Worm (Caenorhabditis elegans) whole organism, L2 larva: ENCODE data around the gene Y57A10B.7.

Experiments used
- F13H6.1 ChIP-seq: sonication (generic microtip); optimal IDR thresholded peaks from 2 replicates; lab custom pipeline; 2016; ENCODE audit warnings: missing genetic modification characterization, missing compliant biosample characterization
- R02D3.7 ChIP-seq: fragments of 150-350 bp; optimal IDR thresholded peaks from 2 replicates; lab custom pipeline; 2014; ENCODE audit warnings: missing biosample characterization, missing genetic modification characterization
- ZK546.5 ChIP-seq: sonication (generic microtip); optimal IDR thresholded peaks from 2 replicates; lab custom pipeline; 2017; ENCODE audit warnings: missing biosample characterization, missing genetic modification characterization
- alr-1 ChIP-seq: fragments of 150-350 bp; optimal IDR thresholded peaks from 2 replicates; lab custom pipeline; 2014; ENCODE audit warnings: missing biosample characterization, missing genetic modification characterization
- aly-2 ChIP-seq: fragments of 150-350 bp; optimal IDR thresholded peaks from 2 replicates; lab custom pipeline; 2014; ENCODE audit warnings: missing biosample characterization, missing genetic modification characterization
- ama-1 ChIP-seq: fragments of 150-350 bp; optimal IDR thresholded peaks from 2 replicates; lab custom pipeline; 2018; ENCODE audit warnings: inconsistent platforms
- blmp-1 ChIP-seq: sonication (generic microtip); optimal IDR thresholded peaks from 2 replicates; lab custom pipeline; 2017; ENCODE audit warnings: missing genetic modification characterization, mild to moderate bottlenecking, missing compliant biosample characterization, antibody characterized with exemption, moderate library complexity; ENCODE audit not compliant: insufficient read depth
- ceh-16 ChIP-seq: fragments of 150-350 bp; optimal IDR thresholded peaks from 2 replicates; lab custom pipeline; 2014; ENCODE audit warnings: missing biosample characterization, missing genetic modification characterization
- ceh-82 ChIP-seq: fragments of 150-350 bp; optimal IDR thresholded peaks from 2 replicates; lab custom pipeline; 2014; ENCODE audit warnings: missing biosample characterization, missing genetic modification characterization
- crh-2 ChIP-seq: sonication (generic microtip); optimal IDR thresholded peaks from 2 replicates; lab custom pipeline; 2017; ENCODE audit warnings: missing biosample characterization, missing genetic modification characterization
- dmd-4 ChIP-seq: sonication (generic microtip); optimal IDR thresholded peaks from 2 replicates; lab custom pipeline; 2017; ENCODE audit warnings: missing biosample characterization, missing genetic modification characterization
- egl-27 ChIP-seq: sonication (generic microtip); optimal IDR thresholded peaks from 3 replicates; lab custom pipeline; 2017; ENCODE audit warnings: missing biosample characterization, missing genetic modification reagents, missing genetic modification characterization
- elt-1 ChIP-seq: fragments of 150-350 bp; optimal IDR thresholded peaks from 2 replicates; lab custom pipeline; 2014; ENCODE audit warnings: missing biosample characterization, missing genetic modification characterization
- elt-3 ChIP-seq: sonication (generic microtip); optimal IDR thresholded peaks from 2 replicates; lab custom pipeline; 2017; ENCODE audit warnings: missing biosample characterization, missing genetic modification characterization
- lin-13 ChIP-seq: fragments of 150-350 bp; optimal IDR thresholded peaks from 2 replicates; lab custom pipeline; 2014; ENCODE audit warnings: missing biosample characterization, missing genetic modification reagents, missing genetic modification characterization
- lin-39 ChIP-seq: fragments of 150-350 bp; optimal IDR thresholded peaks from 2 replicates; lab custom pipeline; 2014; ENCODE audit warnings: missing biosample characterization, missing genetic modification reagents, missing genetic modification characterization
- lsy-2 ChIP-seq, 2 experiments: fragments of 150-350 bp in 1 of 2; sonication (generic microtip) in 1 of 2; optimal IDR thresholded peaks; 2 replicates each; lab custom pipeline; 2014 to 2017; ENCODE audit warnings: missing biosample characterization in 2 of 2, missing genetic modification characterization in 2 of 2
- mbf-1 ChIP-seq: sonication (generic microtip); optimal IDR thresholded peaks from 2 replicates; lab custom pipeline; 2017; ENCODE audit warnings: missing biosample characterization, missing genetic modification characterization
- mdl-1 ChIP-seq, 2 experiments: fragments of 150-350 bp in 1 of 2; sonication (generic microtip) in 1 of 2; optimal IDR thresholded peaks; 2 replicates each; lab custom pipeline; 2017; ENCODE audit warnings: missing biosample characterization in 2 of 2, missing genetic modification characterization in 2 of 2
- nhr-10 ChIP-seq: sonication (generic microtip); optimal IDR thresholded peaks from 2 replicates; lab custom pipeline; 2017; ENCODE audit warnings: missing biosample characterization, missing genetic modification characterization
- nhr-11 ChIP-seq: fragments of 150-350 bp; optimal IDR thresholded peaks from 2 replicates; lab custom pipeline; 2014; ENCODE audit warnings: missing biosample characterization, missing genetic modification characterization
- nhr-12 ChIP-seq: fragments of 150-350 bp; optimal IDR thresholded peaks from 2 replicates; lab custom pipeline; 2014; ENCODE audit warnings: missing biosample characterization, missing genetic modification characterization
- nhr-129 ChIP-seq: fragments of 150-350 bp; optimal IDR thresholded peaks from 2 replicates; lab custom pipeline; 2014; ENCODE audit warnings: missing biosample characterization, missing genetic modification characterization
- nhr-23 ChIP-seq: fragments of 150-350 bp; optimal IDR thresholded peaks from 2 replicates; lab custom pipeline; 2014; ENCODE audit warnings: missing biosample characterization, missing genetic modification reagents, missing genetic modification characterization
- nhr-237 ChIP-seq: fragments of 150-350 bp; optimal IDR thresholded peaks from 2 replicates; lab custom pipeline; 2014; ENCODE audit warnings: missing biosample characterization, missing genetic modification characterization
- nhr-25 ChIP-seq: fragments of 150-350 bp; sonication (generic microtip); optimal IDR thresholded peaks from 3 replicates; lab custom pipeline; 2014; ENCODE audit warnings: missing biosample characterization, missing genetic modification characterization
- nhr-6 ChIP-seq: fragments of 150-350 bp; optimal IDR thresholded peaks from 2 replicates; lab custom pipeline; 2014; ENCODE audit warnings: missing biosample characterization, missing genetic modification characterization
- nhr-77 ChIP-seq: fragments of 150-350 bp; optimal IDR thresholded peaks from 2 replicates; lab custom pipeline; 2014; ENCODE audit warnings: missing biosample characterization, missing genetic modification characterization
- peb-1 ChIP-seq: fragments of 150-350 bp; optimal IDR thresholded peaks from 2 replicates; lab custom pipeline; 2014; ENCODE audit warnings: missing biosample characterization, missing genetic modification characterization
- sem-4 ChIP-seq: fragments of 150-350 bp; optimal IDR thresholded peaks from 2 replicates; lab custom pipeline; 2014; ENCODE audit warnings: missing biosample characterization, missing genetic modification reagents, missing genetic modification characterization
- skn-1 ChIP-seq: sonication (generic microtip); optimal IDR thresholded peaks from 2 replicates; lab custom pipeline; 2017; ENCODE audit warnings: missing biosample characterization, missing genetic modification characterization
- sma-3 ChIP-seq: sonication (generic microtip); optimal IDR thresholded peaks from 2 replicates; lab custom pipeline; 2016; ENCODE audit warnings: missing genetic modification reagents, missing genetic modification characterization, missing compliant biosample characterization
- sma-9 ChIP-seq, 2 experiments: fragments of 150-350 bp in 1 of 2; sonication (generic microtip) in 1 of 2; optimal IDR thresholded peaks; 2 replicates each; lab custom pipeline; 2014 to 2016; ENCODE audit warnings: missing genetic modification characterization in 2 of 2, mild to moderate bottlenecking in 1 of 2, missing biosample characterization in 1 of 2, missing compliant biosample characterization in 1 of 2, missing genetic modification reagents in 1 of 2, moderate library complexity in 1 of 2
- snpc-4 ChIP-seq: fragments of 150-350 bp; optimal IDR thresholded peaks from 2 replicates; lab custom pipeline; 2014; ENCODE audit warnings: missing biosample characterization, missing genetic modification characterization
- unc-39 ChIP-seq: fragments of 150-350 bp; optimal IDR thresholded peaks from 2 replicates; lab custom pipeline; 2014; ENCODE audit warnings: missing biosample characterization, missing genetic modification characterization
- unc-55 ChIP-seq: fragments of 150-350 bp; sonication (generic microtip); optimal IDR thresholded peaks from 3 replicates; lab custom pipeline; 2014; ENCODE audit warnings: missing biosample characterization, missing genetic modification reagents, missing genetic modification characterization
- unc-62 ChIP-seq: fragments of 150-350 bp; optimal IDR thresholded peaks from 2 replicates; lab custom pipeline; 2014; ENCODE audit warnings: missing biosample characterization, missing genetic modification reagents, missing genetic modification characterization
- zag-1 ChIP-seq: fragments of 150-350 bp; optimal IDR thresholded peaks from 2 replicates; lab custom pipeline; 2014; ENCODE audit warnings: missing biosample characterization, missing genetic modification characterization
- ztf-1 ChIP-seq: fragments of 200-800 bp; sonication (Bioruptor generic); conservative IDR thresholded peaks from 2 replicates; pipeline ENCODE4 v1.3.6; 2022; ENCODE audit warnings: missing genetic modification characterization, missing compliant biosample characterization
- ztf-11 ChIP-seq: sonication (generic microtip); optimal IDR thresholded peaks from 2 replicates; lab custom pipeline; 2017; ENCODE audit warnings: missing biosample characterization, missing genetic modification characterization
- ztf-4 ChIP-seq: fragments of 150-350 bp; optimal IDR thresholded peaks from 2 replicates; lab custom pipeline; 2014; ENCODE audit warnings: missing biosample characterization, missing genetic modification characterization

The Y57A10B.7 gene

ce11 chrII:12401791-12402190 lies 8.2 kb upstream of the Y57A10B.7 start, which contains the start of gene sre-29:
Gene sre-29, minus strand, starts transcription at chrII:12401891.
- TF ChIP-seq F13H6.1, result no peak
- no peak for TF ChIP-seq ceh-16 (tag; lab: Kevin White, UChicago)
- TF ChIP-seq unc-55 (GFP tag; lab: Kevin White, UChicago), result no peak
- no peak for TF ChIP-seq nhr-12
- TF ChIP-seq elt-3, result no peak
- no peak for TF ChIP-seq ztf-11 (tag; lab: Kevin White, UChicago)
- TF ChIP-seq nhr-25 (tag; lab: Kevin White, UChicago), result no peak
- TF ChIP-seq ztf-4, result no peak
- no peak for TF ChIP-seq egl-27 (tag; lab: Kevin White, UChicago)
- no peak for TF ChIP-seq crh-2 (tag; lab: Kevin White, UChicago)
- no peak for TF ChIP-seq aly-2
- TF ChIP-seq dmd-4 (tag; lab: Kevin White, UChicago), result no peak
- no peak for TF ChIP-seq zag-1 (tag; lab: Kevin White, UChicago)
- TF ChIP-seq nhr-237 (tag; lab: Kevin White, UChicago), result no peak
- no peak for TF ChIP-seq elt-1 (tag; lab: Kevin White, UChicago)
- TF ChIP-seq nhr-77 (tag; lab: Kevin White, UChicago), result no peak
- no peak for TF ChIP-seq mbf-1 (tag; lab: Kevin White, UChicago)
- TF ChIP-seq sma-3 (GFP tag; lab: Kevin White, UChicago), result no peak
- no peak for TF ChIP-seq lin-39 (tag; lab: Kevin White, UChicago)
- no peak for TF ChIP-seq ZK546.5 (tag; lab: Kevin White, UChicago)

DNA sequence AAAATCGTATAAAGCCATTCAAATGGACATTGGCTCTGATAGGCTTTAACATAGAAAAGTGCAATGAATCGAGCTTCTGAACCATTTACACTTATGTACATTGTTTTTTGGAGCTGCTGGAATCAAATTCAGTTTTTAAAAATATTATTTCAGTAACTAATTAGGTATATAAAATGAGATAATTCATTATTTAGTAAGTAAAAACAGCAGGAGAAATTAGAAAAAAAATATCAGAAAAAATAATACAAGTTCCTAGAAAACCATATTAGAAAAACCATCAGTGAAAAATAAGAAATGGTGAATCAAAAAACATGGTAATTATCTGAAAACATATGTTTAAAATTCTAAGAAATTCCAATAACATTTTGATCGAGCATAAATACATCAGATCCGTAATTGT lies 4.1 kb upstream of the Y57A10B.7 start, which contains the start of gene F57G9.7:
TSS of gene F57G9.7 (minus strand) at position 101 of the 400 bp plus-strand sequence.
- TF ChIP-seq ceh-82 (tag; lab: Kevin White, UChicago) (no peak), ZK546.5 (tag; lab: Kevin White, UChicago) (no peak), aly-2 (no peak), sem-4 (tag; lab: Kevin White, UChicago) (no peak), blmp-1 (tag; lab: Kevin White, UChicago) (no peak), lsy-2 (tag; optimal IDR thresholded peaks at IDR 0.05; lab: Kevin White, UChicago) (no peak), peb-1 (tag; lab: Kevin White, UChicago) (no peak), elt-3 (no peak), nhr-11 (tag; lab: Kevin White, UChicago) (no peak), R02D3.7 (tag; lab: Kevin White, UChicago) (no peak), sma-9 (GFP tag; optimal IDR thresholded peaks at IDR 0.05; lab: Kevin White, UChicago) (no peak), sma-9 (tag; optimal IDR thresholded peaks at IDR 0.05; lab: Kevin White, UChicago) (no peak), nhr-10 (tag; lab: Kevin White, UChicago) (no peak), unc-62 (GFP tag; lab: Kevin White, UChicago) (no peak), unc-39 (no peak), nhr-129 (tag; lab: Kevin White, UChicago) (no peak), ama-1 (lab: Kevin White, UChicago) (no peak), nhr-23 (tag; lab: Kevin White, UChicago) (no peak), nhr-12 (no peak), mbf-1 (tag; lab: Kevin White, UChicago) (no peak), skn-1 (tag; lab: Kevin White, UChicago) (no peak)

ce11 chrII:12394138-12394537 lies 548 bp upstream of the Y57A10B.7 start:
- no peak for TF ChIP-seq alr-1 (tag; lab: Kevin White, UChicago)
- no peak for TF ChIP-seq lin-13 (GFP tag; lab: Kevin White, UChicago)
- no peak for TF ChIP-seq lsy-2 (tag; optimal IDR thresholded peaks at IDR 0.05; lab: Kevin White, UChicago)
- TF ChIP-seq dmd-4 (tag; lab: Kevin White, UChicago), result no peak
- TF ChIP-seq unc-62 (GFP tag; lab: Kevin White, UChicago), result no peak
- no peak for TF ChIP-seq aly-2
- no peak for TF ChIP-seq nhr-10 (tag; lab: Kevin White, UChicago)
- no peak for TF ChIP-seq unc-39
- no peak for TF ChIP-seq skn-1 (tag; lab: Kevin White, UChicago)
- no peak for TF ChIP-seq mdl-1 (tag; optimal IDR thresholded peaks at IDR 0.05; lab: Kevin White, UChicago)
- no peak for TF ChIP-seq sma-3 (GFP tag; lab: Kevin White, UChicago)
- no peak for TF ChIP-seq ceh-16 (tag; lab: Kevin White, UChicago)
- TF ChIP-seq crh-2 (tag; lab: Kevin White, UChicago), result no peak
- TF ChIP-seq nhr-237 (tag; lab: Kevin White, UChicago), result no peak
- no peak for TF ChIP-seq snpc-4 (tag; lab: Kevin White, UChicago)
- no peak for TF ChIP-seq zag-1 (tag; lab: Kevin White, UChicago)
- no peak for TF ChIP-seq nhr-6 (tag; lab: Kevin White, UChicago)
- no peak for TF ChIP-seq nhr-12
- TF ChIP-seq ztf-1 (GFP tag; lab: Robert Waterston, UW), result no peak
- TF ChIP-seq elt-1 (tag; lab: Kevin White, UChicago), result no peak
